Fruit fly (Drosophila melanogaster): ENCODE results near the gene CG13003.

Gene CG13003

DNA sequence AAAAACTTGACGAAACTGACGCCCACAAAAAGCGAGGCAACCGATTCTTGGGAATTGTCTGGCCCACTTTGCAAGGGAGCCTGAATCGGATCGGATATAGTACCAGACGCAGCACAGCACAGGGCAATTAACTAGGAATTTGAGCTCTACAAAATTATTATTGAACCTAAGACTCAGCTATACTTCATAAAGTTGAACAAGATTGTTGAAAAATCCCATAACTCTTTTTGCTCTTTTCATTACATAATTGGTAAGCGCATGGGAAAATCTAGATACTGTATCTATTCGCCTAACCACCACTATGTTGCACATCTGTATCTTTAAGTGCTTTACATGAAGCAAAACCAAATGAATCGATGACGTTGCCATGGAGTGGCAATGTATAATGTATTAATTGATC is 43.2 kb downstream of the CG13003 start (continued):
- no peak for TF ChIP-seq CG17186 (GFP tag; optimal IDR thresholded peaks at IDR 0.05)
- TF ChIP-seq CG10147 (GFP tag; optimal IDR thresholded peaks at IDR 0.05): peak; percentile 34
- peak; percentile 64 for TF ChIP-seq nom (GFP tag; optimal IDR thresholded peaks at IDR 0.05)
- TF ChIP-seq disco-r (GFP tag; optimal IDR thresholded peaks at IDR 0.05): peak; percentile 40
- TF ChIP-seq ftz-f1 (GFP tag; optimal IDR thresholded peaks at IDR 0.05): no peak
- TF ChIP-seq Atf3 (GFP tag; optimal IDR thresholded peaks at IDR 0.05): peak; percentile 62
- peak; percentile 33 for TF ChIP-seq CG2120 (GFP tag; optimal IDR thresholded peaks at IDR 0.05)
- TF ChIP-seq repo (GFP tag; optimal IDR thresholded peaks at IDR 0.05): peak; percentile 60
- no peak for TF ChIP-seq CG9876 (GFP tag; optimal IDR thresholded peaks at IDR 0.05)
- peak; percentile 82; the same call in 2 of the 3 replicates for TF ChIP-seq so (GFP tag; IDR thresholded peaks at IDR 0.05)
- TF ChIP-seq Dek (tag; optimal IDR thresholded peaks at IDR 0.05): peak; percentile 27
- TF ChIP-seq Rx (GFP tag; IDR thresholded peaks at IDR 0.05): peak; percentile 60
- peak; percentile 75 for TF ChIP-seq Ada2b (GFP tag; IDR thresholded peaks at IDR 0.05)
- TF ChIP-seq CG2712 (tag; optimal IDR thresholded peaks at IDR 0.05): peak; percentile 80
- peak; percentile 47 for TF ChIP-seq CG15011 (GFP tag; optimal IDR thresholded peaks at IDR 0.05)
- TF ChIP-seq lilli (GFP tag; optimal IDR thresholded peaks at IDR 0.05): peak; percentile 60
- 0 out of 2 replicates have a peak, but pooled peaks have one; percentile 30 for TF ChIP-seq Lim3 (GFP tag; IDR thresholded peaks at IDR 0.05)
- peak; percentile 28 for TF ChIP-seq Deaf1 (tag; optimal IDR thresholded peaks at IDR 0.05)
- TF ChIP-seq Tbp (GFP tag; optimal IDR thresholded peaks at IDR 0.05): no peak
- no peak for TF ChIP-seq h (optimal IDR thresholded peaks at IDR 0.05)
- TF ChIP-seq trh (GFP tag; optimal IDR thresholded peaks at IDR 0.05): no peak
- TF ChIP-seq CG2116 (GFP tag; optimal IDR thresholded peaks at IDR 0.05): peak; percentile 12
- TF ChIP-seq Sox100B (GFP tag; optimal IDR thresholded peaks at IDR 0.05): peak; percentile 70
- peak; percentile 46; the same call in 2 of the 3 replicates for TF ChIP-seq B-H1 (GFP tag; IDR thresholded peaks at IDR 0.05)
- TF ChIP-seq Adf1 (GFP tag; IDR thresholded peaks at IDR 0.05): no peak
- TF ChIP-seq CTCF (GFP tag; optimal IDR thresholded peaks at IDR 0.05): peak; percentile 49
- peak; percentile 66 for TF ChIP-seq CG14710 (tag; optimal IDR thresholded peaks at IDR 0.05)
- TF ChIP-seq esg (GFP tag; conservative IDR thresholded peaks at IDR 0.05): peak; percentile 64
- peak; percentile 14 for TF ChIP-seq CG4617 (GFP tag; optimal IDR thresholded peaks at IDR 0.05; ENCODE audit: borderline replicate concordance)
- TF ChIP-seq tna (GFP tag; IDR thresholded peaks at IDR 0.05; ENCODE audit: partially characterized antibody): no peak
- peak; percentile 39 for TF ChIP-seq eyg (GFP tag; optimal IDR thresholded peaks at IDR 0.05)
- TF ChIP-seq CG31365 (tag; optimal IDR thresholded peaks at IDR 0.05): peak; percentile 44
- TF ChIP-seq sna (GFP tag; IDR thresholded peaks at IDR 0.05; ENCODE audit: partially characterized antibody): no peak
- peak; percentile 75 for TF ChIP-seq CG4820 (GFP tag; optimal IDR thresholded peaks at IDR 0.05)
- TF ChIP-seq CG42726 (GFP tag; IDR thresholded peaks at IDR 0.05; ENCODE audit: partially characterized antibody): no peak
- peak; percentile 22 for TF ChIP-seq CrebB (tag; optimal IDR thresholded peaks at IDR 0.05)
- no peak for TF ChIP-seq emc (GFP tag; optimal IDR thresholded peaks at IDR 0.05)
- peak; percentile 65 for TF ChIP-seq CG4707 (GFP tag; optimal IDR thresholded peaks at IDR 0.05)
- peak; percentile 73 for TF ChIP-seq Aef1 (GFP tag; IDR thresholded peaks at IDR 0.05)
- peak; percentile 56 for TF ChIP-seq jumu (GFP tag; optimal IDR thresholded peaks at IDR 0.05)
- peak; percentile 7 for TF ChIP-seq CHES-1-like (GFP tag; optimal IDR thresholded peaks at IDR 0.05)
- TF ChIP-seq Neu2 (GFP tag; optimal IDR thresholded peaks at IDR 0.05; ENCODE audit: borderline replicate concordance): no peak
- peak; percentile 47; the same call in 1 of the 2 replicates for TF ChIP-seq CG43689 (GFP tag; IDR thresholded peaks at IDR 0.05)
- peak; percentile 42 for TF ChIP-seq chn (GFP tag; optimal IDR thresholded peaks at IDR 0.05)
- TF ChIP-seq CG5245 (GFP tag; optimal IDR thresholded peaks at IDR 0.05): peak; percentile 68
- TF ChIP-seq sens-2 (GFP tag; IDR thresholded peaks at IDR 0.05): peak; percentile 59; the same call in 1 of the 2 replicates
- TF ChIP-seq CG4730 (GFP tag; IDR thresholded peaks at IDR 0.05): peak; percentile 58
- peak; percentile 53 for TF ChIP-seq CG14965 (GFP tag; optimal IDR thresholded peaks at IDR 0.05; ENCODE audit: borderline replicate concordance)
- no peak for TF ChIP-seq TFAM (GFP tag; optimal IDR thresholded peaks at IDR 0.05)
- TF ChIP-seq CG7745 (tag; optimal IDR thresholded peaks at IDR 0.05): no peak
- TF ChIP-seq CG18599 (GFP tag; optimal IDR thresholded peaks at IDR 0.05): peak; percentile 60
- TF ChIP-seq Xbp1 (GFP tag; optimal IDR thresholded peaks at IDR 0.05): peak; percentile 79
